Worm (Caenorhabditis elegans) whole organism, L4 larva: ENCODE data around the gene rbg-3.

Experiments used
- arid-1 ChIP-seq: fragments of 200-800 bp; sonication (Bioruptor generic); conservative IDR thresholded peaks from 2 replicates; pipeline ENCODE4 v1.3.6; 2022; ENCODE audit warnings: missing genetic modification reagents, missing genetic modification characterization, missing compliant biosample characterization
- egl-27 ChIP-seq: sonication (generic microtip); optimal IDR thresholded peaks from 3 replicates; lab custom pipeline; 2017; ENCODE audit warnings: missing biosample characterization, missing genetic modification reagents, missing genetic modification characterization
- fos-1 ChIP-seq: fragments of 150-350 bp; optimal IDR thresholded peaks from 2 replicates; lab custom pipeline; 2014; ENCODE audit warnings: missing biosample characterization, missing genetic modification characterization
- lin-29 ChIP-seq: fragments of 200-800 bp; sonication (Bioruptor generic); IDR thresholded peaks from 2 replicates; pipeline ENCODE4 v1.3.6; 2022; ENCODE audit warnings: missing genetic modification reagents, missing genetic modification characterization, missing compliant biosample characterization
- lsy-2 ChIP-seq, 2 experiments: fragments of 150-350 bp in 1 of 2; sonication (generic microtip) in 1 of 2; optimal IDR thresholded peaks; 2 replicates each; lab custom pipeline; 2014 to 2017; ENCODE audit warnings: missing biosample characterization in 2 of 2, missing genetic modification characterization in 2 of 2
- nhr-11 ChIP-seq: fragments of 150-350 bp; optimal IDR thresholded peaks from 2 replicates; lab custom pipeline; 2014; ENCODE audit warnings: missing biosample characterization, missing genetic modification characterization
- php-3 ChIP-seq: fragments of 200-800 bp; sonication (Bioruptor generic); IDR thresholded peaks from 2 replicates; pipeline ENCODE4 v1.3.6; 2022; ENCODE audit warnings: missing genetic modification reagents, missing genetic modification characterization, missing compliant biosample characterization

- TF ChIP-seq arid-1 (GFP tag; lab: Robert Waterston, UW), result no peak
- TF ChIP-seq nhr-11 (tag; lab: Kevin White, UChicago), result no peak
- no peak for TF ChIP-seq fos-1 (tag; lab: Kevin White, UChicago)
- TF ChIP-seq lin-29 (GFP tag; lab: Robert Waterston, UW), result no peak
- no peak for TF ChIP-seq egl-27 (tag; lab: Kevin White, UChicago)
- no peak for TF ChIP-seq php-3 (GFP tag; lab: Robert Waterston, UW)
- no peak for TF ChIP-seq lsy-2 (tag; optimal IDR thresholded peaks at IDR 0.05; lab: Kevin White, UChicago)
These were observed 47.5 kb upstream of the rbg-3 start, which contains the start of gene T04A8.13 for ce11 chrIII:4706678-4707077.
